Worm (Caenorhabditis elegans) whole organism, L2 larva: ENCODE measurements around the gene F58G1.7.
A peak's percentile ranks its signal among the peaks of the same experiment; 100 is the strongest.

Experiments used
- C34F6.9 ChIP-seq: fragments of 150-350 bp; optimal IDR thresholded peaks from 2 replicates; lab custom pipeline; 2014; ENCODE audit warnings: missing biosample characterization, missing genetic modification characterization
- ZK546.5 ChIP-seq: sonication (generic microtip); optimal IDR thresholded peaks from 2 replicates; lab custom pipeline; 2017; ENCODE audit warnings: missing biosample characterization, missing genetic modification characterization
- aly-2 ChIP-seq: fragments of 150-350 bp; optimal IDR thresholded peaks from 2 replicates; lab custom pipeline; 2014; ENCODE audit warnings: missing biosample characterization, missing genetic modification characterization
- ama-1 ChIP-seq: fragments of 150-350 bp; optimal IDR thresholded peaks from 2 replicates; lab custom pipeline; 2018; ENCODE audit warnings: inconsistent platforms
- blmp-1 ChIP-seq: sonication (generic microtip); optimal IDR thresholded peaks from 2 replicates; lab custom pipeline; 2017; ENCODE audit warnings: missing genetic modification characterization, mild to moderate bottlenecking, missing compliant biosample characterization, antibody characterized with exemption, moderate library complexity; ENCODE audit not compliant: insufficient read depth
- ceh-82 ChIP-seq: fragments of 150-350 bp; optimal IDR thresholded peaks from 2 replicates; lab custom pipeline; 2014; ENCODE audit warnings: missing biosample characterization, missing genetic modification characterization
- crh-2 ChIP-seq: sonication (generic microtip); optimal IDR thresholded peaks from 2 replicates; lab custom pipeline; 2017; ENCODE audit warnings: missing biosample characterization, missing genetic modification characterization
- egl-27 ChIP-seq: sonication (generic microtip); optimal IDR thresholded peaks from 3 replicates; lab custom pipeline; 2017; ENCODE audit warnings: missing biosample characterization, missing genetic modification reagents, missing genetic modification characterization
- elt-3 ChIP-seq: sonication (generic microtip); optimal IDR thresholded peaks from 2 replicates; lab custom pipeline; 2017; ENCODE audit warnings: missing biosample characterization, missing genetic modification characterization
- fos-1 ChIP-seq: fragments of 150-350 bp; optimal IDR thresholded peaks from 2 replicates; lab custom pipeline; 2014; ENCODE audit warnings: missing biosample characterization, missing genetic modification characterization
- lin-11 ChIP-seq: fragments of 150-350 bp; sonication (generic microtip); optimal IDR thresholded peaks from 2 replicates; lab custom pipeline; 2014; ENCODE audit warnings: missing biosample characterization, missing genetic modification characterization, inconsistent platforms, mixed read lengths
- lin-13 ChIP-seq: fragments of 150-350 bp; optimal IDR thresholded peaks from 2 replicates; lab custom pipeline; 2014; ENCODE audit warnings: missing biosample characterization, missing genetic modification reagents, missing genetic modification characterization
- lin-39 ChIP-seq: fragments of 150-350 bp; optimal IDR thresholded peaks from 2 replicates; lab custom pipeline; 2014; ENCODE audit warnings: missing biosample characterization, missing genetic modification reagents, missing genetic modification characterization
- mdl-1 ChIP-seq, 2 experiments: fragments of 150-350 bp in 1 of 2; sonication (generic microtip) in 1 of 2; optimal IDR thresholded peaks; 2 replicates each; lab custom pipeline; 2017; ENCODE audit warnings: missing biosample characterization in 2 of 2, missing genetic modification characterization in 2 of 2
- nhr-12 ChIP-seq: fragments of 150-350 bp; optimal IDR thresholded peaks from 2 replicates; lab custom pipeline; 2014; ENCODE audit warnings: missing biosample characterization, missing genetic modification characterization
- nhr-23 ChIP-seq: fragments of 150-350 bp; optimal IDR thresholded peaks from 2 replicates; lab custom pipeline; 2014; ENCODE audit warnings: missing biosample characterization, missing genetic modification reagents, missing genetic modification characterization
- nhr-6 ChIP-seq: fragments of 150-350 bp; optimal IDR thresholded peaks from 2 replicates; lab custom pipeline; 2014; ENCODE audit warnings: missing biosample characterization, missing genetic modification characterization
- nhr-77 ChIP-seq: fragments of 150-350 bp; optimal IDR thresholded peaks from 2 replicates; lab custom pipeline; 2014; ENCODE audit warnings: missing biosample characterization, missing genetic modification characterization
- skn-1 ChIP-seq: sonication (generic microtip); optimal IDR thresholded peaks from 2 replicates; lab custom pipeline; 2017; ENCODE audit warnings: missing biosample characterization, missing genetic modification characterization
- sma-3 ChIP-seq: sonication (generic microtip); optimal IDR thresholded peaks from 2 replicates; lab custom pipeline; 2016; ENCODE audit warnings: missing genetic modification reagents, missing genetic modification characterization, missing compliant biosample characterization
- sma-9 ChIP-seq, 2 experiments: fragments of 150-350 bp in 1 of 2; sonication (generic microtip) in 1 of 2; optimal IDR thresholded peaks; 2 replicates each; lab custom pipeline; 2014 to 2016; ENCODE audit warnings: missing genetic modification characterization in 2 of 2, mild to moderate bottlenecking in 1 of 2, missing biosample characterization in 1 of 2, missing compliant biosample characterization in 1 of 2, missing genetic modification reagents in 1 of 2, moderate library complexity in 1 of 2
- snpc-4 ChIP-seq: fragments of 150-350 bp; optimal IDR thresholded peaks from 2 replicates; lab custom pipeline; 2014; ENCODE audit warnings: missing biosample characterization, missing genetic modification characterization
- zag-1 ChIP-seq: fragments of 150-350 bp; optimal IDR thresholded peaks from 2 replicates; lab custom pipeline; 2014; ENCODE audit warnings: missing biosample characterization, missing genetic modification characterization
- ztf-1 ChIP-seq: fragments of 200-800 bp; sonication (Bioruptor generic); conservative IDR thresholded peaks from 2 replicates; pipeline ENCODE4 v1.3.6; 2022; ENCODE audit warnings: missing genetic modification characterization, missing compliant biosample characterization

F58G1.7 gene

DNA sequence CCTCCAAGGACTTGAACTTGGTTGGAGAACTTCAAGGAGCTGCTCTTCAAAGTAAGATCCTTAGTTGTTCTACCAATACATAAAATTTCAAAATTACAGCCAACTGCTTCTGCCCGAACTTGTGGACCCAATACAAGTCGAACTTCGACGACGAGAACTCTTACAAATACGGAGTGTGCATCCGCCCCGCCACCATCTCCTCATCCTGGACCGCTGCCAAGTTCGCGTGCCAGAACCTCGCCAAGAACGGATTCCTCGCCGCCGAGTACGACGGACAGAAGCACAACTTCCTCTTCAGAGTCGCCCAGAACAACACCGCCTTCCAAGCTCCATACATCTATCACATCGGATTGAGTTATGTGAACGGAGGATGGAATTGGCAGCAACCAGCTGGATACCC, 51.4 kb downstream of the F58G1.7 start:
- no peak for TF ChIP-seq nhr-77 (tag; lab: Kevin White, UChicago)

- TF ChIP-seq sma-3 (GFP tag; lab: Kevin White, UChicago) (no peak), lin-11 (tag; lab: Kevin White, UChicago) (no peak), blmp-1 (tag; lab: Kevin White, UChicago) (no peak), crh-2 (tag; lab: Kevin White, UChicago) (peak; percentile 30), aly-2 (tag; lab: Kevin White, UChicago) (no peak), ceh-82 (tag; lab: Kevin White, UChicago) (no peak), skn-1 (tag; lab: Kevin White, UChicago) (peak; percentile 29), ztf-1 (no peak), sma-9 (GFP tag; optimal IDR thresholded peaks at IDR 0.05; lab: Kevin White, UChicago) (no peak), sma-9 (tag; optimal IDR thresholded peaks at IDR 0.05; lab: Kevin White, UChicago) (no peak), lin-13 (GFP tag; lab: Kevin White, UChicago) (no peak), C34F6.9 (tag; lab: Kevin White, UChicago) (no peak), fos-1 (tag; lab: Kevin White, UChicago) (peak; percentile 93), nhr-12 (tag; lab: Kevin White, UChicago) (no peak), nhr-77 (tag; lab: Kevin White, UChicago) (no peak), mdl-1 (tag; optimal IDR thresholded peaks at IDR 0.05; lab: Kevin White, UChicago) (no peak), zag-1 (tag; lab: Kevin White, UChicago) (no peak), ama-1 (lab: Kevin White, UChicago) (no peak), egl-27 (tag; lab: Kevin White, UChicago) (no peak), elt-3 (tag; lab: Kevin White, UChicago) (no peak), nhr-23 (tag; lab: Kevin White, UChicago) (no peak), lin-39 (no peak), snpc-4 (tag; lab: Kevin White, UChicago) (no peak), nhr-6 (tag; lab: Kevin White, UChicago) (no peak), ZK546.5 (tag; lab: Kevin White, UChicago) (no peak)
Observed at ce11 chrII:12895078-12895670, 52.9 kb downstream of the F58G1.7 start, which contains the start of the genes clec-62 and clec-63. Gene clec-62 (minus strand): TSS chrII:12895128. Gene clec-63 (plus strand): TSS chrII:12895638.
